Worm (Caenorhabditis elegans): ENCODE measurements around the gene srh-192.

ce11 chrV:4298579-4298978 lies 16.4 kb downstream of the srh-192 start, which contains the start of gene ZC132.11:
- TF ChIP-seq flt-1 (GFP tag; IDR thresholded peaks at IDR 0.05) (no peak), tab-1 (GFP tag; IDR thresholded peaks at IDR 0.05) (no peak)

All from whole organism, midembryonic.